Fruit fly (Drosophila melanogaster) whole organism, embryonic: ENCODE results near the gene Bap60.

Experiments used
- Atf-2 ChIP-seq: fragments of 200-800 bp; sonication (Bioruptor generic); optimal IDR thresholded peaks from 2 replicates; lab custom pipeline; 2016; ENCODE audit warnings: missing biosample characterization, missing genetic modification characterization
- Bdp1 ChIP-seq: fragments of 200-800 bp; sonication (Bioruptor generic); optimal IDR thresholded peaks from 3 replicates; lab custom pipeline; 2016; ENCODE audit warnings: missing biosample characterization, missing genetic modification characterization
- C15 ChIP-seq: fragments of 200-800 bp; sonication (Bioruptor generic); IDR thresholded peaks from 3 replicates; pipeline ENCODE4 v1.3.6; 2022; ENCODE audit warnings: missing biosample characterization, missing genetic modification characterization
- CG10267 ChIP-seq: fragments of 200-800 bp; sonication (Bioruptor generic); optimal IDR thresholded peaks from 2 replicates; lab custom pipeline; 2018; ENCODE audit warnings: missing biosample characterization, mild to moderate bottlenecking, missing genetic modification characterization, moderate library complexity
- CG11695 ChIP-seq: fragments of 200-800 bp; sonication (Bioruptor generic); IDR thresholded peaks from 3 replicates; pipeline ENCODE4 v1.3.6; 2022; ENCODE audit warnings: missing biosample characterization, missing genetic modification characterization
- CG12104 ChIP-seq: fragments of 200-800 bp; sonication (Bioruptor generic); optimal IDR thresholded peaks from 3 replicates; lab custom pipeline; 2016; ENCODE audit warnings: missing biosample characterization, missing genetic modification characterization
- CG12236 ChIP-seq: fragments of 200-800 bp; sonication (Bioruptor generic); optimal IDR thresholded peaks from 2 replicates; lab custom pipeline; 2016; ENCODE audit warnings: missing biosample characterization, missing genetic modification characterization
- CG15479 ChIP-seq: fragments of 200-800 bp; sonication (Bioruptor generic); optimal IDR thresholded peaks from 3 replicates; lab custom pipeline; 2019; ENCODE audit warnings: missing biosample characterization, mild to moderate bottlenecking, missing genetic modification characterization, moderate library complexity
- CG1792 ChIP-seq: fragments of 200-800 bp; sonication (Bioruptor generic); optimal IDR thresholded peaks from 2 replicates; lab custom pipeline; 2016; ENCODE audit warnings: missing biosample characterization, missing genetic modification characterization
- CG18619 ChIP-seq: fragments of 200-800 bp; sonication (Bioruptor generic); optimal IDR thresholded peaks from 3 replicates; lab custom pipeline; 2017; ENCODE audit warnings: missing biosample characterization, mild to moderate bottlenecking, missing genetic modification characterization
- CG3407 ChIP-seq: fragments of 200-800 bp; sonication (Bioruptor generic); optimal IDR thresholded peaks from 2 replicates; lab custom pipeline; 2018; ENCODE audit warnings: missing biosample characterization, mild to moderate bottlenecking, missing genetic modification characterization
- CG3995 ChIP-seq: fragments of 200-800 bp; sonication (Bioruptor generic); optimal IDR thresholded peaks from 3 replicates; lab custom pipeline; 2016; ENCODE audit warnings: missing biosample characterization, missing genetic modification characterization
- CG4404 ChIP-seq: fragments of 200-800 bp; sonication (Bioruptor generic); IDR thresholded peaks from 2 replicates; pipeline ENCODE4 v1.3.6; 2022; ENCODE audit warnings: missing biosample characterization, missing genetic modification characterization
- CG7357 ChIP-seq: fragments of 200-800 bp; sonication (Bioruptor generic); IDR thresholded peaks from 3 replicates; pipeline ENCODE4 v1.3.6; 2022; ENCODE audit warnings: missing biosample characterization, missing genetic modification characterization
- CG7786 ChIP-seq: fragments of 200-800 bp; sonication (Bioruptor generic); optimal IDR thresholded peaks from 2 replicates; lab custom pipeline; 2016; ENCODE audit warnings: missing biosample characterization, missing genetic modification characterization
- CG7987 ChIP-seq: fragments of 200-800 bp; sonication (Bioruptor generic); optimal IDR thresholded peaks from 2 replicates; lab custom pipeline; 2018; ENCODE audit warnings: missing biosample characterization, mild to moderate bottlenecking, missing genetic modification characterization, moderate library complexity
- CG9876 ChIP-seq: fragments of 200-800 bp; sonication (Bioruptor generic); optimal IDR thresholded peaks from 2 replicates; lab custom pipeline; 2016; ENCODE audit warnings: missing biosample characterization, missing genetic modification characterization
- Chrac-16 ChIP-seq: fragments of 200-800 bp; sonication (Bioruptor generic); optimal IDR thresholded peaks from 3 replicates; lab custom pipeline; 2016; ENCODE audit warnings: missing biosample characterization, missing genetic modification characterization
- Ets65A ChIP-seq: fragments of 200-800 bp; sonication (Bioruptor generic); peaks from one replicate; lab custom pipeline; 2016; ENCODE audit warnings: missing biosample characterization, missing genetic modification characterization
- H15 ChIP-seq: fragments of 200-800 bp; sonication (Bioruptor generic); IDR thresholded peaks from 3 replicates; pipeline ENCODE4 v1.3.6; 2022; ENCODE audit warnings: missing biosample characterization, missing genetic modification characterization
- HHEX ChIP-seq: fragments of 200-800 bp; sonication (Bioruptor generic); optimal IDR thresholded peaks from 3 replicates; lab custom pipeline; 2017; ENCODE audit warnings: missing biosample characterization, mild to moderate bottlenecking, missing genetic modification characterization, missing genetic modification reagents
- Hey ChIP-seq: fragments of 200-800 bp; sonication (Bioruptor generic); optimal IDR thresholded peaks from 3 replicates; lab custom pipeline; 2018; ENCODE audit warnings: missing biosample characterization, mild to moderate bottlenecking, missing genetic modification characterization
- Jarid2 ChIP-seq: fragments of 200-800 bp; sonication (Bioruptor generic); optimal IDR thresholded peaks from 3 replicates; lab custom pipeline; 2017; ENCODE audit warnings: mild to moderate bottlenecking, missing biosample characterization, missing genetic modification reagents, missing genetic modification characterization
- MESR4 ChIP-seq: fragments of 200-800 bp; sonication (Bioruptor generic); optimal IDR thresholded peaks from 2 replicates; lab custom pipeline; 2018; ENCODE audit warnings: missing biosample characterization, mild to moderate bottlenecking, missing genetic modification characterization, moderate library complexity
- Myb ChIP-seq: fragments of 200-800 bp; sonication (Bioruptor generic); optimal IDR thresholded peaks from 2 replicates; lab custom pipeline; 2016; ENCODE audit warnings: missing biosample characterization, missing genetic modification characterization
- Rfx ChIP-seq: fragments of 200-800 bp; sonication (Bioruptor generic); IDR thresholded peaks from 2 replicates; pipeline ENCODE4 v1.3.6; 2022; ENCODE audit warnings: missing biosample characterization, missing genetic modification characterization
- Side ChIP-seq: fragments of 200-800 bp; sonication (Bioruptor generic); optimal IDR thresholded peaks from 2 replicates; lab custom pipeline; 2016; ENCODE audit warnings: missing biosample characterization, missing genetic modification characterization
- Spps ChIP-seq: fragments of 200-800 bp; sonication (Bioruptor generic); optimal IDR thresholded peaks from 2 replicates; lab custom pipeline; 2018; ENCODE audit warnings: missing biosample characterization, mild to moderate bottlenecking, missing genetic modification characterization
- Sry-β ChIP-seq: fragments of 200-800 bp; sonication (Bioruptor generic); optimal IDR thresholded peaks from 2 replicates; lab custom pipeline; 2018; ENCODE audit warnings: missing biosample characterization, mild to moderate bottlenecking, missing genetic modification characterization, moderate library complexity
- Vsx1 ChIP-seq: fragments of 200-800 bp; sonication (Bioruptor generic); optimal IDR thresholded peaks from 2 replicates; lab custom pipeline; 2017; ENCODE audit warnings: missing biosample characterization, mild to moderate bottlenecking, missing genetic modification characterization, missing genetic modification reagents
- bab2 ChIP-seq: fragments of 200-800 bp; sonication (Bioruptor generic); optimal IDR thresholded peaks from 2 replicates; lab custom pipeline; 2016; ENCODE audit warnings: missing biosample characterization, missing genetic modification characterization
- chm ChIP-seq: fragments of 200-800 bp; sonication (Bioruptor generic); IDR thresholded peaks from 2 replicates; pipeline ENCODE4 v1.3.6; 2022; ENCODE audit warnings: missing biosample characterization, missing genetic modification characterization
- corto ChIP-seq: fragments of 200-800 bp; sonication (Bioruptor generic); optimal IDR thresholded peaks from 2 replicates; lab custom pipeline; 2016; ENCODE audit warnings: missing biosample characterization, mild to moderate bottlenecking, missing genetic modification characterization, moderate library complexity
- emc ChIP-seq: fragments of 200-800 bp; sonication (Bioruptor generic); optimal IDR thresholded peaks from 2 replicates; lab custom pipeline; 2016; ENCODE audit warnings: missing biosample characterization, missing genetic modification characterization
- ewg ChIP-seq: fragments of 200-800 bp; sonication (Bioruptor generic); optimal IDR thresholded peaks from 3 replicates; lab custom pipeline; 2017; ENCODE audit warnings: mild to moderate bottlenecking, missing biosample characterization, missing genetic modification reagents, missing genetic modification characterization
- fd96Cb ChIP-seq: fragments of 200-800 bp; sonication (Bioruptor generic); optimal IDR thresholded peaks from 2 replicates; lab custom pipeline; 2018; ENCODE audit warnings: missing biosample characterization, mild to moderate bottlenecking, missing genetic modification characterization, moderate library complexity
- fru ChIP-seq: fragments of >200 bp; optimal IDR thresholded peaks from 2 replicates; lab custom pipeline; 2017
- ftz-f1 ChIP-seq: fragments of 200-800 bp; sonication (Bioruptor generic); optimal IDR thresholded peaks from 2 replicates; lab custom pipeline; 2016; ENCODE audit warnings: missing biosample characterization, missing genetic modification characterization
- hbn ChIP-seq: fragments of 200-800 bp; sonication (Bioruptor generic); IDR thresholded peaks from 2 replicates; pipeline ENCODE4 v1.3.6; 2022; ENCODE audit warnings: missing biosample characterization, missing genetic modification characterization; ENCODE audit not compliant: partially characterized antibody
- ind ChIP-seq: fragments of 200-800 bp; sonication (Bioruptor generic); optimal IDR thresholded peaks from 3 replicates; lab custom pipeline; 2016; ENCODE audit warnings: missing biosample characterization, missing genetic modification characterization
- lilli ChIP-seq: fragments of 200-800 bp; sonication (Bioruptor generic); optimal IDR thresholded peaks from 3 replicates; lab custom pipeline; 2016; ENCODE audit warnings: missing biosample characterization, missing genetic modification characterization
- luna ChIP-seq: fragments of 200-800 bp; sonication (Bioruptor generic); optimal IDR thresholded peaks from 2 replicates; lab custom pipeline; 2016; ENCODE audit warnings: missing biosample characterization, missing genetic modification characterization
- oc ChIP-seq: fragments of 200-800 bp; sonication (Bioruptor generic); optimal IDR thresholded peaks from 2 replicates; lab custom pipeline; 2018; ENCODE audit warnings: missing biosample characterization, mild to moderate bottlenecking, missing genetic modification characterization, moderate library complexity
- pnt ChIP-seq: fragments of 200-800 bp; sonication (Bioruptor generic); optimal IDR thresholded peaks from 3 replicates; lab custom pipeline; 2016; ENCODE audit warnings: missing biosample characterization, missing genetic modification characterization
- pros ChIP-seq: fragments of 200-800 bp; sonication (Bioruptor generic); optimal IDR thresholded peaks from 3 replicates; lab custom pipeline; 2019; ENCODE audit warnings: missing biosample characterization, mild to moderate bottlenecking, missing genetic modification characterization, moderate library complexity
- sens ChIP-seq: fragments of 200-800 bp; sonication (Bioruptor generic); peaks from one replicate; lab custom pipeline; 2016; ENCODE audit warnings: missing biosample characterization, missing genetic modification characterization
- sim ChIP-seq: fragments of 200-800 bp; sonication (Bioruptor generic); IDR thresholded peaks from 2 replicates; pipeline ENCODE4 v1.3.6; 2022; ENCODE audit warnings: missing biosample characterization, missing genetic modification characterization
- slbo ChIP-seq: fragments of 200-800 bp; sonication (Bioruptor generic); IDR thresholded peaks from 2 replicates; pipeline ENCODE4 v1.3.6; 2022; ENCODE audit warnings: missing biosample characterization, missing genetic modification characterization
- slou ChIP-seq: fragments of 200-800 bp; sonication (Bioruptor generic); optimal IDR thresholded peaks from 3 replicates; lab custom pipeline; 2016; ENCODE audit warnings: missing biosample characterization, missing genetic modification characterization
- tap ChIP-seq: fragments of 200-800 bp; optimal IDR thresholded peaks from 3 replicates; lab custom pipeline; 2019; ENCODE audit warnings: missing biosample characterization, mild to moderate bottlenecking, missing genetic modification characterization, moderate library complexity
- twi ChIP-seq: fragments of 200-800 bp; optimal IDR thresholded peaks from 2 replicates; lab custom pipeline; 2019; ENCODE audit warnings: missing biosample characterization, mild to moderate bottlenecking, missing genetic modification characterization, moderate library complexity

Bap60 gene

dm6 chrX:13127973-13128749, 31.1 kb downstream of the Bap60 start (continued):
- TF ChIP-seq Myb (GFP tag; lab: Kevin White, UChicago) (no peak), CG18619 (GFP tag; lab: Kevin White, UChicago) (no peak), CG7786 (GFP tag; lab: Kevin White, UChicago) (no peak), twi (peak; percentile 27), CG7987 (no peak), Vsx1 (GFP tag; lab: Kevin White, UChicago) (no peak), fru (lab: Kevin White, UChicago) (no peak), corto (no peak), Sry-β (GFP tag; lab: Kevin White, UChicago) (no peak), Ets65A (GFP tag; lab: Kevin White, UChicago) (peak; percentile 87), CG12104 (no peak), slou (GFP tag; lab: Kevin White, UChicago) (no peak), HHEX (GFP tag; lab: Kevin White, UChicago) (no peak), fd96Cb (tag; lab: Kevin White, UChicago) (peak; percentile 30), luna (GFP tag; lab: Kevin White, UChicago) (no peak), CG4404 (GFP tag; lab: Robert Waterston, UW) (no peak), bab2 (GFP tag; lab: Kevin White, UChicago) (peak; percentile 19), chm (GFP tag; lab: Robert Waterston, UW) (0 out of 2 replicates have a peak, but pooled peaks have one; percentile 57), sens (GFP tag; lab: Kevin White, UChicago) (peak; percentile 95), CG1792 (no peak), Bdp1 (GFP tag; lab: Kevin White, UChicago) (peak; percentile 21), C15 (GFP tag; lab: Robert Waterston, UW) (no peak), Chrac-16 (no peak), CG9876 (GFP tag; lab: Kevin White, UChicago) (no peak), Jarid2 (GFP tag; lab: Kevin White, UChicago) (no peak), CG10267 (tag; lab: Kevin White, UChicago) (peak; percentile 17), CG15479 (GFP tag; lab: Kevin White, UChicago) (no peak), CG11695 (GFP tag; lab: Robert Waterston, UW) (peak; percentile 36; the same call in 1 of the 3 replicates), sim (no peak), ind (GFP tag; lab: Kevin White, UChicago) (no peak), CG3407 (peak; percentile 3), pros (GFP tag; lab: Kevin White, UChicago) (no peak), Side (GFP tag; lab: Kevin White, UChicago) (no peak), slbo (no peak), MESR4 (GFP tag; lab: Kevin White, UChicago) (no peak), lilli (GFP tag; lab: Kevin White, UChicago) (no peak), CG3995 (GFP tag; lab: Kevin White, UChicago) (no peak), H15 (GFP tag; lab: Robert Waterston, UW) (no peak), CG12236 (GFP tag; lab: Kevin White, UChicago) (no peak), Hey (tag; lab: Kevin White, UChicago) (no peak), emc (GFP tag; lab: Kevin White, UChicago) (no peak), tap (tag; lab: Kevin White, UChicago) (no peak), CG7357 (no peak), oc (tag; lab: Kevin White, UChicago) (no peak), ftz-f1 (GFP tag; lab: Kevin White, UChicago) (no peak), pnt (peak; percentile 35), hbn (GFP tag; lab: Robert Waterston, UW) (no peak), Rfx (GFP tag; lab: Robert Waterston, UW) (no peak), Spps (tag; lab: Kevin White, UChicago) (no peak), Atf-2 (GFP tag; lab: Kevin White, UChicago) (peak; percentile 34), ewg (GFP tag; lab: Kevin White, UChicago) (peak; percentile 23)
